Worm (Caenorhabditis elegans) whole organism, L2 larva: ENCODE results near the gene M01H9.5.

Experiments
- C34F6.9 ChIP-seq: fragments of 150-350 bp; optimal IDR thresholded peaks from 2 replicates; lab custom pipeline; 2014; ENCODE audit warnings: missing biosample characterization, missing genetic modification characterization
- F13H6.1 ChIP-seq: sonication (generic microtip); optimal IDR thresholded peaks from 2 replicates; lab custom pipeline; 2016; ENCODE audit warnings: missing genetic modification characterization, missing compliant biosample characterization
- R02D3.7 ChIP-seq: fragments of 150-350 bp; optimal IDR thresholded peaks from 2 replicates; lab custom pipeline; 2014; ENCODE audit warnings: missing biosample characterization, missing genetic modification characterization
- Y55F3AM.14 ChIP-seq: fragments of 200-800 bp; sonication (Bioruptor generic); optimal IDR thresholded peaks from 2 replicates; lab custom pipeline; 2018; ENCODE audit warnings: mild to moderate bottlenecking, missing genetic modification characterization, missing compliant biosample characterization
- ZK546.5 ChIP-seq: sonication (generic microtip); optimal IDR thresholded peaks from 2 replicates; lab custom pipeline; 2017; ENCODE audit warnings: missing biosample characterization, missing genetic modification characterization
- aly-2 ChIP-seq: fragments of 150-350 bp; optimal IDR thresholded peaks from 2 replicates; lab custom pipeline; 2014; ENCODE audit warnings: missing biosample characterization, missing genetic modification characterization
- ama-1 ChIP-seq: fragments of 150-350 bp; optimal IDR thresholded peaks from 2 replicates; lab custom pipeline; 2018; ENCODE audit warnings: inconsistent platforms
- blmp-1 ChIP-seq: sonication (generic microtip); optimal IDR thresholded peaks from 2 replicates; lab custom pipeline; 2017; ENCODE audit warnings: missing genetic modification characterization, mild to moderate bottlenecking, missing compliant biosample characterization, antibody characterized with exemption, moderate library complexity; ENCODE audit not compliant: insufficient read depth
- ceh-16 ChIP-seq: fragments of 150-350 bp; optimal IDR thresholded peaks from 2 replicates; lab custom pipeline; 2014; ENCODE audit warnings: missing biosample characterization, missing genetic modification characterization
- ceh-82 ChIP-seq: fragments of 150-350 bp; optimal IDR thresholded peaks from 2 replicates; lab custom pipeline; 2014; ENCODE audit warnings: missing biosample characterization, missing genetic modification characterization
- crh-2 ChIP-seq: sonication (generic microtip); optimal IDR thresholded peaks from 2 replicates; lab custom pipeline; 2017; ENCODE audit warnings: missing biosample characterization, missing genetic modification characterization
- dmd-4 ChIP-seq: sonication (generic microtip); optimal IDR thresholded peaks from 2 replicates; lab custom pipeline; 2017; ENCODE audit warnings: missing biosample characterization, missing genetic modification characterization
- egl-27 ChIP-seq: sonication (generic microtip); optimal IDR thresholded peaks from 3 replicates; lab custom pipeline; 2017; ENCODE audit warnings: missing biosample characterization, missing genetic modification reagents, missing genetic modification characterization
- elt-1 ChIP-seq: fragments of 150-350 bp; optimal IDR thresholded peaks from 2 replicates; lab custom pipeline; 2014; ENCODE audit warnings: missing biosample characterization, missing genetic modification characterization
- elt-3 ChIP-seq: sonication (generic microtip); optimal IDR thresholded peaks from 2 replicates; lab custom pipeline; 2017; ENCODE audit warnings: missing biosample characterization, missing genetic modification characterization
- fos-1 ChIP-seq: fragments of 150-350 bp; optimal IDR thresholded peaks from 2 replicates; lab custom pipeline; 2014; ENCODE audit warnings: missing biosample characterization, missing genetic modification characterization
- gmeb-1 ChIP-seq: fragments of 150-350 bp; optimal IDR thresholded peaks from 2 replicates; lab custom pipeline; 2014; ENCODE audit warnings: missing biosample characterization, missing genetic modification characterization
- lin-11 ChIP-seq: fragments of 150-350 bp; sonication (generic microtip); optimal IDR thresholded peaks from 2 replicates; lab custom pipeline; 2014; ENCODE audit warnings: missing biosample characterization, missing genetic modification characterization, inconsistent platforms, mixed read lengths
- lin-13 ChIP-seq: fragments of 150-350 bp; optimal IDR thresholded peaks from 2 replicates; lab custom pipeline; 2014; ENCODE audit warnings: missing biosample characterization, missing genetic modification reagents, missing genetic modification characterization
- lin-39 ChIP-seq: fragments of 150-350 bp; optimal IDR thresholded peaks from 2 replicates; lab custom pipeline; 2014; ENCODE audit warnings: missing biosample characterization, missing genetic modification reagents, missing genetic modification characterization
- lsy-2 ChIP-seq, 2 experiments: fragments of 150-350 bp in 1 of 2; sonication (generic microtip) in 1 of 2; optimal IDR thresholded peaks; 2 replicates each; lab custom pipeline; 2014 to 2017; ENCODE audit warnings: missing biosample characterization in 2 of 2, missing genetic modification characterization in 2 of 2
- mab-5 ChIP-seq: fragments of 150-350 bp; optimal IDR thresholded peaks from 2 replicates; lab custom pipeline; 2014; ENCODE audit warnings: missing biosample characterization, missing genetic modification characterization
- mdl-1 ChIP-seq, 2 experiments: fragments of 150-350 bp in 1 of 2; sonication (generic microtip) in 1 of 2; optimal IDR thresholded peaks; 2 replicates each; lab custom pipeline; 2017; ENCODE audit warnings: missing biosample characterization in 2 of 2, missing genetic modification characterization in 2 of 2
- nhr-10 ChIP-seq: sonication (generic microtip); optimal IDR thresholded peaks from 2 replicates; lab custom pipeline; 2017; ENCODE audit warnings: missing biosample characterization, missing genetic modification characterization
- nhr-11 ChIP-seq: fragments of 150-350 bp; optimal IDR thresholded peaks from 2 replicates; lab custom pipeline; 2014; ENCODE audit warnings: missing biosample characterization, missing genetic modification characterization
- nhr-12 ChIP-seq: fragments of 150-350 bp; optimal IDR thresholded peaks from 2 replicates; lab custom pipeline; 2014; ENCODE audit warnings: missing biosample characterization, missing genetic modification characterization
- nhr-129 ChIP-seq: fragments of 150-350 bp; optimal IDR thresholded peaks from 2 replicates; lab custom pipeline; 2014; ENCODE audit warnings: missing biosample characterization, missing genetic modification characterization
- nhr-21 ChIP-seq: fragments of 150-350 bp; optimal IDR thresholded peaks from 2 replicates; lab custom pipeline; 2014; ENCODE audit warnings: missing biosample characterization, missing genetic modification characterization
- nhr-23 ChIP-seq: fragments of 150-350 bp; optimal IDR thresholded peaks from 2 replicates; lab custom pipeline; 2014; ENCODE audit warnings: missing biosample characterization, missing genetic modification reagents, missing genetic modification characterization
- nhr-237 ChIP-seq: fragments of 150-350 bp; optimal IDR thresholded peaks from 2 replicates; lab custom pipeline; 2014; ENCODE audit warnings: missing biosample characterization, missing genetic modification characterization
- nhr-6 ChIP-seq: fragments of 150-350 bp; optimal IDR thresholded peaks from 2 replicates; lab custom pipeline; 2014; ENCODE audit warnings: missing biosample characterization, missing genetic modification characterization
- nhr-77 ChIP-seq: fragments of 150-350 bp; optimal IDR thresholded peaks from 2 replicates; lab custom pipeline; 2014; ENCODE audit warnings: missing biosample characterization, missing genetic modification characterization
- peb-1 ChIP-seq: fragments of 150-350 bp; optimal IDR thresholded peaks from 2 replicates; lab custom pipeline; 2014; ENCODE audit warnings: missing biosample characterization, missing genetic modification characterization
- sem-4 ChIP-seq: fragments of 150-350 bp; optimal IDR thresholded peaks from 2 replicates; lab custom pipeline; 2014; ENCODE audit warnings: missing biosample characterization, missing genetic modification reagents, missing genetic modification characterization
- skn-1 ChIP-seq: sonication (generic microtip); optimal IDR thresholded peaks from 2 replicates; lab custom pipeline; 2017; ENCODE audit warnings: missing biosample characterization, missing genetic modification characterization
- sma-3 ChIP-seq: sonication (generic microtip); optimal IDR thresholded peaks from 2 replicates; lab custom pipeline; 2016; ENCODE audit warnings: missing genetic modification reagents, missing genetic modification characterization, missing compliant biosample characterization
- sma-9 ChIP-seq, 2 experiments: fragments of 150-350 bp in 1 of 2; sonication (generic microtip) in 1 of 2; optimal IDR thresholded peaks; 2 replicates each; lab custom pipeline; 2014 to 2016; ENCODE audit warnings: missing genetic modification characterization in 2 of 2, mild to moderate bottlenecking in 1 of 2, missing biosample characterization in 1 of 2, missing compliant biosample characterization in 1 of 2, missing genetic modification reagents in 1 of 2, moderate library complexity in 1 of 2
- snpc-4 ChIP-seq: fragments of 150-350 bp; optimal IDR thresholded peaks from 2 replicates; lab custom pipeline; 2014; ENCODE audit warnings: missing biosample characterization, missing genetic modification characterization
- unc-39 ChIP-seq: fragments of 150-350 bp; optimal IDR thresholded peaks from 2 replicates; lab custom pipeline; 2014; ENCODE audit warnings: missing biosample characterization, missing genetic modification characterization
- unc-55 ChIP-seq: fragments of 150-350 bp; sonication (generic microtip); optimal IDR thresholded peaks from 3 replicates; lab custom pipeline; 2014; ENCODE audit warnings: missing biosample characterization, missing genetic modification reagents, missing genetic modification characterization
- unc-62 ChIP-seq: fragments of 150-350 bp; optimal IDR thresholded peaks from 2 replicates; lab custom pipeline; 2014; ENCODE audit warnings: missing biosample characterization, missing genetic modification reagents, missing genetic modification characterization
- zag-1 ChIP-seq: fragments of 150-350 bp; optimal IDR thresholded peaks from 2 replicates; lab custom pipeline; 2014; ENCODE audit warnings: missing biosample characterization, missing genetic modification characterization
- ztf-1 ChIP-seq: fragments of 200-800 bp; sonication (Bioruptor generic); conservative IDR thresholded peaks from 2 replicates; pipeline ENCODE4 v1.3.6; 2022; ENCODE audit warnings: missing genetic modification characterization, missing compliant biosample characterization
- ztf-11 ChIP-seq: sonication (generic microtip); optimal IDR thresholded peaks from 2 replicates; lab custom pipeline; 2017; ENCODE audit warnings: missing biosample characterization, missing genetic modification characterization
- ztf-4 ChIP-seq: fragments of 150-350 bp; optimal IDR thresholded peaks from 2 replicates; lab custom pipeline; 2014; ENCODE audit warnings: missing biosample characterization, missing genetic modification characterization

The M01H9.5 gene

ce11 chrIV:4469770-4470709 is 4.8 kb downstream of the M01H9.5 start:
- TF ChIP-seq F13H6.1 (tag; lab: Kevin White, UChicago): peak; percentile 64
- no peak for TF ChIP-seq nhr-11 (tag; lab: Kevin White, UChicago)
- TF ChIP-seq nhr-23: no peak
- TF ChIP-seq fos-1 (tag; lab: Kevin White, UChicago): peak; percentile 38
- no peak for TF ChIP-seq ztf-4 (tag; lab: Kevin White, UChicago)
- no peak for TF ChIP-seq ztf-11 (tag; lab: Kevin White, UChicago)
- TF ChIP-seq unc-55 (GFP tag; lab: Kevin White, UChicago): peak; percentile 44
- TF ChIP-seq sem-4 (tag; lab: Kevin White, UChicago): peak; percentile 29
- TF ChIP-seq mab-5 (tag; lab: Kevin White, UChicago): no peak
- TF ChIP-seq nhr-237 (tag; lab: Kevin White, UChicago): no peak
- no peak for TF ChIP-seq egl-27 (tag; lab: Kevin White, UChicago)
- peak; percentile 52 for TF ChIP-seq ama-1 (lab: Kevin White, UChicago)
- no peak for TF ChIP-seq nhr-6 (tag; lab: Kevin White, UChicago)
- no peak for TF ChIP-seq ceh-16 (tag; lab: Kevin White, UChicago)
- no peak for TF ChIP-seq elt-3
- no peak for TF ChIP-seq blmp-1 (tag; lab: Kevin White, UChicago)
- TF ChIP-seq gmeb-1 (tag; lab: Kevin White, UChicago): peak; percentile 23
- TF ChIP-seq Y55F3AM.14 (GFP tag; lab: Kevin White, UChicago): peak; percentile 57
- no peak for TF ChIP-seq unc-39 (tag; lab: Kevin White, UChicago)
- no peak for TF ChIP-seq lin-13 (GFP tag; lab: Kevin White, UChicago)
- peak; percentile 9 for TF ChIP-seq sma-3
- no peak for TF ChIP-seq elt-1 (tag; lab: Kevin White, UChicago)
- peak; percentile 14 for TF ChIP-seq zag-1 (tag; lab: Kevin White, UChicago)
- peak; percentile 89 for TF ChIP-seq nhr-129
- TF ChIP-seq R02D3.7 (tag; lab: Kevin White, UChicago): no peak
- peak; percentile 72 for TF ChIP-seq C34F6.9
- TF ChIP-seq lsy-2 (tag; optimal IDR thresholded peaks at IDR 0.05; lab: Kevin White, UChicago): peak; percentile 2 to 74
- TF ChIP-seq skn-1 (tag; lab: Kevin White, UChicago): peak; percentile 26
- peak; percentile 56 to 91 for TF ChIP-seq mdl-1 (tag; optimal IDR thresholded peaks at IDR 0.05; lab: Kevin White, UChicago)
- no peak for TF ChIP-seq ZK546.5
- TF ChIP-seq nhr-10 (tag; lab: Kevin White, UChicago): no peak
- TF ChIP-seq sma-9 (GFP tag; optimal IDR thresholded peaks at IDR 0.05; lab: Kevin White, UChicago): peak; percentile 71
- TF ChIP-seq sma-9 (tag; optimal IDR thresholded peaks at IDR 0.05; lab: Kevin White, UChicago): no peak
- peak; percentile 18 for TF ChIP-seq nhr-21 (tag; lab: Kevin White, UChicago)
- peak; percentile 88 for TF ChIP-seq lin-11
- no peak for TF ChIP-seq unc-62 (GFP tag; lab: Kevin White, UChicago)
- TF ChIP-seq crh-2 (tag; lab: Kevin White, UChicago): peak; percentile 70
- no peak for TF ChIP-seq nhr-12 (tag; lab: Kevin White, UChicago)

- TF ChIP-seq fos-1 (tag; lab: Kevin White, UChicago) (no peak), elt-1 (tag; lab: Kevin White, UChicago) (no peak), nhr-237 (tag; lab: Kevin White, UChicago) (no peak), nhr-77 (tag; lab: Kevin White, UChicago) (no peak), peb-1 (no peak), lin-13 (GFP tag; lab: Kevin White, UChicago) (no peak), ceh-82 (tag; lab: Kevin White, UChicago) (no peak), skn-1 (tag; lab: Kevin White, UChicago) (no peak), snpc-4 (tag; lab: Kevin White, UChicago) (no peak), ztf-1 (no peak), lin-11 (no peak), lin-39 (tag; lab: Kevin White, UChicago) (no peak), aly-2 (tag; lab: Kevin White, UChicago) (no peak), dmd-4 (no peak), blmp-1 (tag; lab: Kevin White, UChicago) (no peak), ztf-11 (tag; lab: Kevin White, UChicago) (no peak), nhr-129 (peak; percentile 69), ZK546.5 (no peak), mab-5 (tag; lab: Kevin White, UChicago) (no peak), F13H6.1 (tag; lab: Kevin White, UChicago) (peak; percentile 56), zag-1 (tag; lab: Kevin White, UChicago) (no peak), crh-2 (tag; lab: Kevin White, UChicago) (no peak), lsy-2 (tag; optimal IDR thresholded peaks at IDR 0.05; lab: Kevin White, UChicago) (peak in 1 of 2 experiments; percentile 28), sem-4 (tag; lab: Kevin White, UChicago) (no peak), ama-1 (lab: Kevin White, UChicago) (no peak), sma-3 (peak; percentile 5), ztf-4 (tag; lab: Kevin White, UChicago) (no peak), ceh-16 (tag; lab: Kevin White, UChicago) (no peak), nhr-21 (tag; lab: Kevin White, UChicago) (no peak)
Observed at ce11 chrIV:4470885-4471772, 5.8 kb downstream of the M01H9.5 start.
